Fruit fly (Drosophila melanogaster): Measurements from ENCODE around the gene Eip78C.

Eip78C gene

DNA sequence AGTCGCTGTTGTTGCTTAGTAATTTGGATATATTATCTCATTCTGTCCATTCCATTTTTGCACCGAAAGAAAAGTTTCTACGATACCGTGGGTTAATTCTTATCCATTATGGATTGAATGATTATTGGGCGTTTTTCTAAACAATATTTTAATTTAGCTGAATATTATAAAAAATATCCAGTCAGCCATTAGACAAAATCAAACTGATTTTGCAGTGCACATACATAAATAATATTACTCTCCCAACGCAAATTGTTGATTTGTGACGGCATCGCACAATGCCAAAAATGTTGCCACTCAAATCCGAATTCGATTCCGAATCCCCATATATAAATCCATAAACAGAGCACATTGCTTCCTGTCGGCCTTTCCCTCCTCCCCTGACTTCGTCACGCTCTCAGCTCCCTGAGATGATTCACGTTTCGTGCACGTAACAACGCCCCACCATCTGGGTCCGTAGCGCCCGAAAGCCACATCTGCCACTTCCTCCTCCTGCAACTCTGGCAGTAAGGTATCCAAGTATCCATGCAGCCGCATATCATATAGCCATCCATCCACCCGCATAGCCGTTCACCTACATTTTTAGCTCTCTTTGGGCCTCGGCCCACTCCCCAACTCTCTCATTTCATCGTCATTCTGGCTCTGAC, 49.4 kb upstream of the Eip78C start (continued):
- TF ChIP-seq CG8388 (GFP tag; optimal IDR thresholded peaks at IDR 0.05), result peak; percentile 7
- TF ChIP-seq CG32767 (GFP tag; IDR thresholded peaks at IDR 0.05), result peak; percentile 22; the same call in 1 of the 2 replicates
- peak; percentile 25 for TF ChIP-seq Myb (GFP tag; optimal IDR thresholded peaks at IDR 0.05)
- peak; percentile 65; the same call in 1 of the 2 replicates for TF ChIP-seq ranshi (GFP tag; IDR thresholded peaks at IDR 0.05)
- peak; percentile 81 for TF ChIP-seq NFAT (GFP tag; IDR thresholded peaks at IDR 0.05)
- TF ChIP-seq CG6254 (GFP tag; optimal IDR thresholded peaks at IDR 0.05), result no peak
- TF ChIP-seq zfh2 (GFP tag; optimal IDR thresholded peaks at IDR 0.05), result peak; percentile 72
- no peak for TF ChIP-seq CG33557 (GFP tag; optimal IDR thresholded peaks at IDR 0.05)
- TF ChIP-seq lab (GFP tag; optimal IDR thresholded peaks at IDR 0.05), result peak; percentile 86
- no peak for TF ChIP-seq fd64A (GFP tag; optimal IDR thresholded peaks at IDR 0.05)
- peak; percentile 78 for TF ChIP-seq Aef1 (GFP tag; IDR thresholded peaks at IDR 0.05)
- no peak for TF ChIP-seq twi (tag; optimal IDR thresholded peaks at IDR 0.05)
- TF ChIP-seq CHES-1-like (GFP tag; optimal IDR thresholded peaks at IDR 0.05), result peak; percentile 30
- peak; percentile 64 for TF ChIP-seq HmgZ (tag; optimal IDR thresholded peaks at IDR 0.05)
- no peak for TF ChIP-seq tna (GFP tag; IDR thresholded peaks at IDR 0.05; ENCODE audit: partially characterized antibody)
- TF ChIP-seq Fer3 (tag; optimal IDR thresholded peaks at IDR 0.05), result peak; percentile 83
- peak; percentile 68; the same call in 2 of the 3 replicates for TF ChIP-seq CG11560 (tag; IDR thresholded peaks at IDR 0.05)
- TF ChIP-seq Fer2 (tag; optimal IDR thresholded peaks at IDR 0.05), result peak; percentile 7
- TF ChIP-seq sens-2 (GFP tag; IDR thresholded peaks at IDR 0.05), result no peak
- TF ChIP-seq Hsf (GFP tag; optimal IDR thresholded peaks at IDR 0.05), result peak; percentile 72
- peak; percentile 59 for TF ChIP-seq cwo (GFP tag; optimal IDR thresholded peaks at IDR 0.05)
- TF ChIP-seq CG4404 (GFP tag; IDR thresholded peaks at IDR 0.05), result 0 out of 2 replicates have a peak, but pooled peaks have one; percentile 18
- peak; percentile 7 for TF ChIP-seq CG16863 (GFP tag; optimal IDR thresholded peaks at IDR 0.05)
- TF ChIP-seq CG10979 (tag; optimal IDR thresholded peaks at IDR 0.05), result no peak
- peak; percentile 32; the same call in 1 of the 2 replicates for TF ChIP-seq CG1024 (GFP tag; IDR thresholded peaks at IDR 0.05)
- TF ChIP-seq gsb (GFP tag; IDR thresholded peaks at IDR 0.05), result peak; percentile 83
- TF ChIP-seq MBD-R2 (GFP tag; IDR thresholded peaks at IDR 0.05), result peak; percentile 35; the same call in 1 of the 2 replicates
- peak; percentile 61 for TF ChIP-seq NfI (GFP tag; optimal IDR thresholded peaks at IDR 0.05)
- TF ChIP-seq cad (GFP tag; optimal IDR thresholded peaks at IDR 0.05), result no peak
- peak; percentile 70 for TF ChIP-seq CG31224 (GFP tag; IDR thresholded peaks at IDR 0.05)
- TF ChIP-seq Spps (tag; optimal IDR thresholded peaks at IDR 0.05), result no peak
- peak; percentile 5 for TF ChIP-seq fd96Cb (tag; optimal IDR thresholded peaks at IDR 0.05)
- TF ChIP-seq sug (tag; optimal IDR thresholded peaks at IDR 0.05), result peak; percentile 24
- TF ChIP-seq CG11085 (GFP tag; IDR thresholded peaks at IDR 0.05), result peak; percentile 50; the same call in 1 of the 2 replicates
- 0 out of 2 replicates have a peak, but pooled peaks have one; percentile 20 for TF ChIP-seq CG16779 (GFP tag; IDR thresholded peaks at IDR 0.05)
- TF ChIP-seq hbn (GFP tag; IDR thresholded peaks at IDR 0.05; ENCODE audit: partially characterized antibody), result no peak
- peak; percentile 69 for TF ChIP-seq sisA (GFP tag; IDR thresholded peaks at IDR 0.05)
- TF ChIP-seq CG14441 (GFP tag; IDR thresholded peaks at IDR 0.05), result peak; percentile 77
- TF ChIP-seq CG9727 (GFP tag; optimal IDR thresholded peaks at IDR 0.05), result peak; percentile 69
- peak; percentile 9 for TF ChIP-seq zf30C (GFP tag; optimal IDR thresholded peaks at IDR 0.05)
- TF ChIP-seq Ptx1 (GFP tag; IDR thresholded peaks at IDR 0.05), result peak; percentile 80
- peak; percentile 62 for TF ChIP-seq tio (GFP tag; optimal IDR thresholded peaks at IDR 0.05)
- peak; percentile 73 for TF ChIP-seq CG12659 (GFP tag; optimal IDR thresholded peaks at IDR 0.05)
- peak; percentile 77 for TF ChIP-seq sd (tag; optimal IDR thresholded peaks at IDR 0.05)
- no peak for TF ChIP-seq Stat92E (GFP tag; optimal IDR thresholded peaks at IDR 0.05)
- TF ChIP-seq CG2678 (tag; optimal IDR thresholded peaks at IDR 0.05), result peak; percentile 81
- TF ChIP-seq H15 (GFP tag; IDR thresholded peaks at IDR 0.05), result 0 out of 3 replicates have a peak, but pooled peaks have one; percentile 14
- peak; percentile 29 for TF ChIP-seq NK7.1 (GFP tag; optimal IDR thresholded peaks at IDR 0.05)
- peak; percentile 33 for TF ChIP-seq nmo (GFP tag; optimal IDR thresholded peaks at IDR 0.05)

All from whole organism, embryonic.